Worm (Caenorhabditis elegans): ENCODE measurements around the gene spsb-1.

ce11 chrII:15219033-15219432, 22.5 kb downstream of the spsb-1 start:
- TF ChIP-seq fos-1 (tag; optimal IDR thresholded peaks at IDR 0.05) (no peak), unc-39 (tag; optimal IDR thresholded peaks at IDR 0.05) (no peak), nhr-25 (tag; optimal IDR thresholded peaks at IDR 0.05) (no peak), ama-1 (optimal IDR thresholded peaks at IDR 0.05) (no peak), unc-62 (GFP tag; optimal IDR thresholded peaks at IDR 0.05) (no peak), mdl-1 (tag; optimal IDR thresholded peaks at IDR 0.05) (no peak), snpc-4 (tag; optimal IDR thresholded peaks at IDR 0.05) (no peak)
